Worm (Caenorhabditis elegans) whole organism, young adult: Measurements from ENCODE around the gene C18D11.7.

Experiments used
- B0261.1 ChIP-seq: sonication (generic microtip); optimal IDR thresholded peaks from 2 replicates; lab custom pipeline; 2016; ENCODE audit warnings: mild to moderate bottlenecking, missing genetic modification characterization, moderate library complexity, missing compliant biosample characterization
- efl-1 ChIP-seq: fragments of 150-350 bp; optimal IDR thresholded peaks from 2 replicates; lab custom pipeline; 2014; ENCODE audit warnings: missing biosample characterization, missing genetic modification reagents, missing genetic modification characterization
- nfya-1 ChIP-seq: sonication (generic microtip); optimal IDR thresholded peaks from 2 replicates; lab custom pipeline; 2017; ENCODE audit warnings: antibody characterized with exemption, missing compliant biosample characterization, missing genetic modification characterization, borderline replicate concordance; ENCODE audit not compliant: insufficient read depth
- nhr-120 ChIP-seq: fragments of 200-800 bp; sonication (Bioruptor generic); IDR thresholded peaks from 2 replicates; pipeline ENCODE4 v1.3.6; 2022; ENCODE audit warnings: missing genetic modification characterization, missing compliant biosample characterization

DNA sequence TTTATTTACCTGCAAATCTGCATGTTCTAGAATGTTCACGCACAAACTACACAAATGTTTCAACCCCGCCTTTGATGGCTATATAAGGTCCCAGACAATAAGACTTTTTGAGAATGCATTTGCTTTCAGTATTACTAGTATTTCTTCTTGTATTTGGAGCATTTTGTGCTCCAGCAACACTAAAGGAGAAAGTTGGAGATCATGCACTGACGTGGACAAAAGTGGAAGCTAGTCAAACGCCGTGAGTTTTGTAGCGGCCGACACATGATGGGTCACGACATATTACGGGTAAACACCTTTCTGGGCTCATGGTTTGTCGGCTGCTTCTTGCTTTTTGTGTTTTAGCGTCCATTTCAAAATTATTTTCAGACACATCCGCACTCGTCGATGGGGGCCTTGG is 3.9 kb upstream of the C18D11.7 start, which contains the start of gene C18D11.6:
- TF ChIP-seq nfya-1 (tag; lab: Kevin White, UChicago) (no peak), B0261.1 (tag; lab: Kevin White, UChicago) (no peak), nhr-120 (GFP tag; lab: Robert Waterston, UW) (no peak), efl-1 (GFP tag; lab: Kevin White, UChicago) (no peak)
